Worm (Caenorhabditis elegans) whole organism, L4/young adult: ENCODE results near the gene K08D8.7.
"Not testable (repeated sequence)": the region's sequence is repeated elsewhere in the genome, so short reads cannot be mapped to it uniquely, and the experiment has no call there.

Experiments used
- W03F9.2 ChIP-seq: fragments of 150-350 bp; optimal IDR thresholded peaks from 2 replicates; lab custom pipeline; 2014; ENCODE audit warnings: missing biosample characterization, missing genetic modification characterization
- dao-5 ChIP-seq: sonication (generic microtip); optimal IDR thresholded peaks from 2 replicates; lab custom pipeline; 2016; ENCODE audit warnings: missing genotype, missing genetic modification characterization, moderate library complexity, missing compliant biosample characterization
- him-1 ChIP-seq: sonication (generic microtip); optimal IDR thresholded peaks from 2 replicates; lab custom pipeline; 2016; ENCODE audit warnings: missing genotype, missing genetic modification reagents, missing genetic modification characterization, missing compliant biosample characterization

ce11 chrIV:12875260-12875659 is 21.4 kb upstream of the K08D8.7 start, which contains the start of gene ZK896.1:
- TF ChIP-seq dao-5 (tag; lab: Kevin White, UChicago); W03F9.2 (tag; lab: Kevin White, UChicago); him-1: not testable (repeated sequence)
